Worm (Caenorhabditis elegans): Measurements from ENCODE around the gene srh-147.

DNA sequence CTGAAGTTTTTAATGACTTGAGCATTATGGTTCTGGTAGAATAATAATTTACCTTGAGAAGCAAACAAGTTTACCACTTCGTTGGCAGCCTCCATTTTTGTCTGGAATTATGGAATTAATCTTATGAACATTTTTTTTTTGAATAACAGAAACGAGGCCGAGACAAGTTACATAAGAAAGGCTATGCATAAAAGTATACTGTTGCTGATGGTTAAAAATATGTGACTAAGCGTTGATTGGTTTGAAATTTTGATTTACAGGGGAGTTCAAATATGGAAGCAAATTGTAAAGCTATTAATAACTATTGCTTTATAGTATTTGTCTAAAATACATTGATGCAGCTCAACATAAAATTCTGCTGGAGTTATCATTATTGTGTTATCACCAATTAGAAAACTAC lies 38.6 kb upstream of the srh-147 start, which contains the start of gene cgt-1:
- TF ChIP-seq ztf-29 (GFP tag; IDR thresholded peaks at IDR 0.05) (no peak), ref-1 (GFP tag; conservative IDR thresholded peaks at IDR 0.05) (no peak), tab-1 (GFP tag; IDR thresholded peaks at IDR 0.05) (no peak), flt-1 (GFP tag; IDR thresholded peaks at IDR 0.05) (no peak), klf-2 (GFP tag; conservative IDR thresholded peaks at IDR 0.05) (no peak)
